Worm (Caenorhabditis elegans) whole organism, L3 larva: ENCODE data around the gene ckb-2.

Experiments used
- R02D3.7 ChIP-seq: fragments of 150-350 bp; optimal IDR thresholded peaks from 2 replicates; lab custom pipeline; 2014; ENCODE audit warnings: missing biosample characterization, missing genetic modification characterization
- ZK546.5 ChIP-seq: sonication (generic microtip); optimal IDR thresholded peaks from 2 replicates; lab custom pipeline; 2017; ENCODE audit warnings: missing biosample characterization, missing genetic modification characterization
- aly-2 ChIP-seq: fragments of 150-350 bp; optimal IDR thresholded peaks from 2 replicates; lab custom pipeline; 2014; ENCODE audit warnings: missing biosample characterization, missing genetic modification characterization
- ama-1 ChIP-seq: fragments of 150-350 bp; optimal IDR thresholded peaks from 2 replicates; lab custom pipeline; 2018
- ceh-28 ChIP-seq: fragments of 150-350 bp; optimal IDR thresholded peaks from 2 replicates; lab custom pipeline; 2014; ENCODE audit warnings: missing biosample characterization, missing genetic modification reagents, missing genetic modification characterization
- ceh-9 ChIP-seq: sonication (generic microtip); optimal IDR thresholded peaks from 2 replicates; lab custom pipeline; 2018; ENCODE audit warnings: missing biosample characterization, missing genetic modification characterization
- daf-12 ChIP-seq: fragments of 150-350 bp; optimal IDR thresholded peaks from 2 replicates; lab custom pipeline; 2014; ENCODE audit warnings: missing biosample characterization, missing genetic modification reagents, missing genetic modification characterization
- egl-5 ChIP-seq: fragments of 150-350 bp; optimal IDR thresholded peaks from 2 replicates; lab custom pipeline; 2017; ENCODE audit warnings: missing biosample characterization, missing genetic modification reagents, missing genetic modification characterization, inconsistent platforms
- elt-1 ChIP-seq: fragments of 150-350 bp; optimal IDR thresholded peaks from 2 replicates; lab custom pipeline; 2014; ENCODE audit warnings: missing biosample characterization, missing genetic modification characterization
- elt-2 ChIP-seq: sonication (generic microtip); optimal IDR thresholded peaks from 2 replicates; lab custom pipeline; 2016; ENCODE audit warnings: missing genetic modification reagents, mild to moderate bottlenecking, missing genetic modification characterization, missing compliant biosample characterization
- fkh-2 ChIP-seq: fragments of 150-350 bp; optimal IDR thresholded peaks from 2 replicates; lab custom pipeline; 2014; ENCODE audit warnings: missing biosample characterization, missing genetic modification reagents, missing genetic modification characterization
- fos-1 ChIP-seq: fragments of 150-350 bp; optimal IDR thresholded peaks from 2 replicates; lab custom pipeline; 2014; ENCODE audit warnings: missing biosample characterization, missing genetic modification characterization
- hmg-11 ChIP-seq: sonication (generic microtip); optimal IDR thresholded peaks from 2 replicates; lab custom pipeline; 2016; ENCODE audit warnings: missing genetic modification characterization, missing compliant biosample characterization
- jun-1 ChIP-seq: fragments of 150-350 bp; optimal IDR thresholded peaks from 2 replicates; lab custom pipeline; 2014; ENCODE audit warnings: missing biosample characterization, missing genetic modification reagents, missing genetic modification characterization
- lin-15B ChIP-seq: fragments of 150-350 bp; optimal IDR thresholded peaks from 2 replicates; lab custom pipeline; 2014; ENCODE audit warnings: missing biosample characterization, missing genetic modification characterization
- mdl-1 ChIP-seq: fragments of 150-350 bp; optimal IDR thresholded peaks from 2 replicates; lab custom pipeline; 2014; ENCODE audit warnings: missing biosample characterization, missing genetic modification characterization
- nfya-1 ChIP-seq: sonication (generic microtip); optimal IDR thresholded peaks from 2 replicates; lab custom pipeline; 2017; ENCODE audit warnings: missing genetic modification characterization, mild to moderate bottlenecking, missing compliant biosample characterization, antibody characterized with exemption, moderate library complexity; ENCODE audit not compliant: insufficient read depth
- nhr-11 ChIP-seq: fragments of 150-350 bp; optimal IDR thresholded peaks from 2 replicates; lab custom pipeline; 2014; ENCODE audit warnings: missing biosample characterization, missing genetic modification characterization
- nhr-23 ChIP-seq: fragments of 150-350 bp; optimal IDR thresholded peaks from 2 replicates; lab custom pipeline; 2014; ENCODE audit warnings: missing biosample characterization, missing genetic modification reagents, missing genetic modification characterization
- nhr-237 ChIP-seq: fragments of 150-350 bp; optimal IDR thresholded peaks from 2 replicates; lab custom pipeline; 2014; ENCODE audit warnings: missing biosample characterization, missing genetic modification characterization
- nhr-25 ChIP-seq: sonication (generic microtip); optimal IDR thresholded peaks from 2 replicates; lab custom pipeline; 2017; ENCODE audit warnings: missing biosample characterization, missing genetic modification characterization
- nhr-43 ChIP-seq: sonication (generic microtip); optimal IDR thresholded peaks from 2 replicates; lab custom pipeline; 2016; ENCODE audit warnings: mild to moderate bottlenecking, missing genetic modification characterization, missing compliant biosample characterization; ENCODE audit not compliant: poor library complexity, severe bottlenecking
- nhr-67 ChIP-seq: fragments of 150-350 bp; optimal IDR thresholded peaks from 2 replicates; lab custom pipeline; 2014; ENCODE audit warnings: missing biosample characterization, missing genetic modification characterization
- nhr-77 ChIP-seq: fragments of 150-350 bp; optimal IDR thresholded peaks from 2 replicates; lab custom pipeline; 2014; ENCODE audit warnings: missing biosample characterization, missing genetic modification characterization
- sea-2 ChIP-seq: fragments of 150-350 bp; sonication (generic microtip); optimal IDR thresholded peaks from 4 replicates; lab custom pipeline; 2014; ENCODE audit warnings: missing biosample characterization, missing genetic modification reagents, missing genetic modification characterization
- skn-1 ChIP-seq: fragments of 150-350 bp; optimal IDR thresholded peaks from 2 replicates; lab custom pipeline; 2014; ENCODE audit warnings: missing biosample characterization, missing genetic modification characterization
- snpc-4 ChIP-seq: fragments of 150-350 bp; optimal IDR thresholded peaks from 2 replicates; lab custom pipeline; 2014; ENCODE audit warnings: missing biosample characterization, missing genetic modification characterization
- tbx-2 ChIP-seq: sonication (generic microtip); optimal IDR thresholded peaks from 2 replicates; lab custom pipeline; 2016; ENCODE audit warnings: mild to moderate bottlenecking, missing genetic modification characterization, missing compliant biosample characterization
- unc-39 ChIP-seq: sonication (generic microtip); optimal IDR thresholded peaks from 4 replicates; lab custom pipeline; 2017; ENCODE audit warnings: missing biosample characterization, missing genetic modification characterization
- ztf-4 ChIP-seq: fragments of 150-350 bp; optimal IDR thresholded peaks from 2 replicates; lab custom pipeline; 2014; ENCODE audit warnings: missing biosample characterization, missing genetic modification characterization

Gene ckb-2

ce11 chrIII:4380835-4381234 is 13.1 kb downstream of the ckb-2 start:
- TF ChIP-seq unc-39 (no peak), nhr-11 (no peak), lin-15B (tag; lab: Kevin White, UChicago) (peak; percentile 37), elt-1 (tag; lab: Kevin White, UChicago) (no peak), egl-5 (tag; lab: Kevin White, UChicago) (peak; percentile 31), skn-1 (tag; lab: Kevin White, UChicago) (no peak), nhr-23 (tag; lab: Kevin White, UChicago) (no peak), sea-2 (GFP tag; lab: Kevin White, UChicago) (no peak), nhr-237 (tag; lab: Kevin White, UChicago) (no peak), jun-1 (tag; lab: Kevin White, UChicago) (no peak), daf-12 (tag; lab: Kevin White, UChicago) (no peak), nfya-1 (tag; lab: Kevin White, UChicago) (peak; percentile 49), nhr-77 (tag; lab: Kevin White, UChicago) (no peak), ceh-9 (no peak), snpc-4 (tag; lab: Kevin White, UChicago) (peak; percentile 27), nhr-25 (tag; lab: Kevin White, UChicago) (no peak), elt-2 (no peak), tbx-2 (tag; lab: Kevin White, UChicago) (no peak), fos-1 (tag; lab: Kevin White, UChicago) (no peak), hmg-11 (tag; lab: Kevin White, UChicago) (no peak), mdl-1 (tag; lab: Kevin White, UChicago) (no peak), ZK546.5 (no peak)

- TF ChIP-seq nhr-67 (tag; lab: Kevin White, UChicago), result no peak
- TF ChIP-seq ztf-4, result no peak
- TF ChIP-seq R02D3.7 (tag; lab: Kevin White, UChicago), result no peak
- no peak for TF ChIP-seq aly-2 (tag; lab: Kevin White, UChicago)
Observed at ce11 chrIII:4381343-4381742, 13.6 kb downstream of the ckb-2 start, which contains the start of gene pals-27. TSS of gene pals-27 (plus strand) at chrIII:4381643.

DNA sequence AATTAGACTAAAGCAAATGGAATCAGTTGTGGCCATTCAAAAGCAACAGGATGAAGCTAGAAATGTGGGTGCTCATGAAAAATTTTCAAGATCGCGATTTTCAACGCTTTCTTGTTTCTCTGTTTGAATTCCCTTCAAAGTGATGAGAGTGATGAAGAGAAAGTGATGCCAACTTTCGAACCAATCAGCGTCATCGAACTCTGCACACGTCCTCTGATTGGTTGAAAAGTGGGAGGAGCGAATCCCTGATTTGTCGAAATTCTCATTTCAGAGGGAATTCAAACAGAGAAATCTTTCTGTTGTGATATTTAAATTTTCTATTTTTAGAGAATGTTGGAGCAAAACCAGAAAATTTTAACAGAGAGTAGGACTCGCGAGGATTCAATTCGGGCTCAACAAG is 14.4 kb downstream of the ckb-2 start:
- no peak for TF ChIP-seq sea-2 (GFP tag; lab: Kevin White, UChicago)
- no peak for TF ChIP-seq fkh-2 (tag; lab: Kevin White, UChicago)
- TF ChIP-seq egl-5 (tag; lab: Kevin White, UChicago), result no peak
- TF ChIP-seq nhr-11, result no peak
- peak; percentile 71 for TF ChIP-seq nfya-1 (tag; lab: Kevin White, UChicago)
- TF ChIP-seq, all 47 proteins: peak for 1

DNA sequence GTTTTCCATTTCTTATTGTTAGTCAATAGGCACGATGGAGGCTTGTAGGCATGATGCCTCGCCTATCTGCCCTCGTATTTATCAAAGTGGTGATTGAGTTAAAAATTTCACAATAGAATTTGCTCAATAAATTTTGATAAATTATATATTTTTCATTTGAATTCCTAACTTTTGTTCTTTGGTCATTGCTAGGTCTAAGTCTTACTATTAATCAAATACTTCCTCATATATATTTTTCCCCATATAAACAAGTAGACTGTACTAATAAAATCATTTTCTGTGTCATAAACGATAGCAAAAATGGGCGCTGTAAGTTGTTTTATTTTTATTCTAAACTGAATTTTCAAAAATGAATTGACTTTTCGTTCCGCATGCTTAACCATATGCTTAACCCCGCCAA is 16.7 kb downstream of the ckb-2 start, which contains the start of gene pals-28:
pals-28 (plus strand) TSS at position 301 of the 400 bp plus-strand sequence.
- TF ChIP-seq lin-15B (tag; lab: Kevin White, UChicago), result no peak
- TF ChIP-seq nhr-67 (tag; lab: Kevin White, UChicago), result no peak
- TF ChIP-seq ZK546.5, result no peak
- TF ChIP-seq nhr-43 (tag; lab: Kevin White, UChicago), result no peak
- TF ChIP-seq hmg-11 (tag; lab: Kevin White, UChicago), result no peak
- no peak for TF ChIP-seq sea-2 (GFP tag; lab: Kevin White, UChicago)
- no peak for TF ChIP-seq nhr-237 (tag; lab: Kevin White, UChicago)
- no peak for TF ChIP-seq nfya-1 (tag; lab: Kevin White, UChicago)

ce11 chrIII:4390421-4390820 is 22.7 kb downstream of the ckb-2 start:
- no peak for TF ChIP-seq ceh-9
- no peak for TF ChIP-seq fos-1 (tag; lab: Kevin White, UChicago)
- no peak for TF ChIP-seq ama-1
- TF ChIP-seq ZK546.5, result no peak
- TF ChIP-seq nhr-25 (tag; lab: Kevin White, UChicago), result peak; percentile 11
- TF ChIP-seq ceh-28, result no peak

ce11 chrIII:4391319-4391718 is 23.6 kb downstream of the ckb-2 start:
- peak; percentile 48 for TF ChIP-seq nhr-25 (tag; lab: Kevin White, UChicago)
- TF ChIP-seq tbx-2 (tag; lab: Kevin White, UChicago), result no peak
